Worm (Caenorhabditis elegans) whole organism, late embryonic: Measurements from ENCODE around the gene C05E7.3.

Experiments used
- ama-1 ChIP-seq: fragments of 150-350 bp; optimal IDR thresholded peaks from 2 replicates; lab custom pipeline; 2014
- ceh-31 ChIP-seq: sonication (generic microtip); optimal IDR thresholded peaks from 2 replicates; lab custom pipeline; 2016; ENCODE audit warnings: missing genetic modification characterization, missing compliant biosample characterization
- ceh-34 ChIP-seq: sonication (generic microtip); optimal IDR thresholded peaks from 2 replicates; lab custom pipeline; 2016; ENCODE audit warnings: mild to moderate bottlenecking, missing genetic modification characterization, missing compliant biosample characterization
- dmd-4 ChIP-seq: sonication (generic microtip); optimal IDR thresholded peaks from 2 replicates; lab custom pipeline; 2016; ENCODE audit warnings: borderline replicate concordance, missing genetic modification characterization, missing compliant biosample characterization
- nfya-1 ChIP-seq: sonication (generic microtip); optimal IDR thresholded peaks from 2 replicates; lab custom pipeline; 2017; ENCODE audit warnings: missing genetic modification characterization, mild to moderate bottlenecking, missing compliant biosample characterization, antibody characterized with exemption, moderate library complexity
- pax-1 ChIP-seq: fragments of 150-350 bp; optimal IDR thresholded peaks from 2 replicates; lab custom pipeline; 2014; ENCODE audit warnings: missing biosample characterization, missing genetic modification characterization
- pqm-1 ChIP-seq: sonication (generic microtip); optimal IDR thresholded peaks from 2 replicates; lab custom pipeline; 2016; ENCODE audit warnings: missing genetic modification characterization, missing compliant biosample characterization
- sox-4 ChIP-seq: sonication (generic microtip); optimal IDR thresholded peaks from 2 replicates; lab custom pipeline; 2017; ENCODE audit warnings: mild to moderate bottlenecking, missing genetic modification characterization, inconsistent platforms, missing compliant biosample characterization
- unc-86 ChIP-seq: sonication (generic microtip); optimal IDR thresholded peaks from 2 replicates; lab custom pipeline; 2016; ENCODE audit warnings: missing genetic modification characterization, missing compliant biosample characterization

- TF ChIP-seq sox-4: no peak
- TF ChIP-seq dmd-4 (tag; lab: Kevin White, UChicago): no peak
- no peak for TF ChIP-seq ama-1 (lab: Kevin White, UChicago)
- TF ChIP-seq ceh-34 (tag; lab: Kevin White, UChicago): no peak
- no peak for TF ChIP-seq pqm-1 (tag; lab: Kevin White, UChicago)
- no peak for TF ChIP-seq ceh-31 (tag; lab: Kevin White, UChicago)
- TF ChIP-seq nfya-1 (tag; lab: Kevin White, UChicago): no peak
- TF ChIP-seq unc-86 (tag; lab: Kevin White, UChicago): no peak
- no peak for TF ChIP-seq pax-1 (tag; lab: Kevin White, UChicago)
Measured at ce11 chrX:12996161-12996560, 49.7 kb upstream of the C05E7.3 start.
